Worm (Caenorhabditis elegans): Measurements from ENCODE around the gene spp-31.

- TF ChIP-seq him-1 (tag; optimal IDR thresholded peaks at IDR 0.05) (no peak), dao-5 (tag; optimal IDR thresholded peaks at IDR 0.05) (no peak)
These were observed 682 bp downstream of the spp-31 start for ce11 chrIV:1407049-1407448.

Measured in whole organism, L4/young adult.